Fruit fly (Drosophila melanogaster): Measurements from ENCODE around the gene Adhr.

The Adhr gene

DNA sequence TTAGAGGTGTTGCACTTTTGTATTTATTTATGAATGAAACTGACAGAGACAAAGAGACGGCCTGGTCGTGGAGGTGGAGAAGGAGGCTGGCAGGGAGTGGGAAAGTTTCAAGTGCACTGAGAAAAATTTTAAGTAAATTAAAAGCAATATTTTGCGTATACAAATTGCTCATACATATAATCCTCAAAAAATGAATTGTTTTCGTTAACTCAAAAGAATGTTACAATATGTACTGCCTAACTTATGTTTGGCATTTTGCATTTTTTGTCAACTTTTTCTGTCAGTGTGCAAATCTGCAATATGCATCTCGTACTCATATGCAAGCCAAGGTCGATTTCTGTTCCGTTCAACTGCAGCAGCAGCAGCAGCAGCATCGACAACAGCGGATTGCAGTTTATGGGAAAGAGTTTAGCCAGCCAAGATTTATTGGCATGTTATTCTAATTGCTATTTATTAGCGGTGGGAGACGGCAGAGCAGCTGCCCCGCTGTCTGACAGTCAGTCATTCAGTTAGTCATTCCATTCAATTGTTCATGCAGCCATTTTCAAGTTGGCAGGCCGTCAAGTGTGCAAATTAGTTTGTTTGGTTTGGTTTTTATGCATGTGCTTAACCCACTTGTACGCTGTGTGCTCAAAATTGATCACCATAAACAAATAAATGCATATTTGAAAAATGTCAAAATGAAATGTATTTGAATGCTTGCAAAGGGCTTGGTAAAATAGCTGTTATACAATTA is 15.8 kb downstream of the Adhr start (continued):
- no peak for TF ChIP-seq Dp (GFP tag; optimal IDR thresholded peaks at IDR 0.05)
- no peak for TF ChIP-seq Hey (tag; optimal IDR thresholded peaks at IDR 0.05)
- no peak for TF ChIP-seq CG4282 (GFP tag; optimal IDR thresholded peaks at IDR 0.05)
- no peak for TF ChIP-seq pnt (GFP tag; optimal IDR thresholded peaks at IDR 0.05)
- no peak for TF ChIP-seq Myb (GFP tag; optimal IDR thresholded peaks at IDR 0.05)
- TF ChIP-seq sqz (GFP tag; optimal IDR thresholded peaks at IDR 0.05) = no peak
- no peak for TF ChIP-seq nom (GFP tag; optimal IDR thresholded peaks at IDR 0.05)
- no peak for TF ChIP-seq hbn (GFP tag; IDR thresholded peaks at IDR 0.05; ENCODE audit: partially characterized antibody)
- no peak for TF ChIP-seq wdn (GFP tag; IDR thresholded peaks at IDR 0.05)
- TF ChIP-seq CG18262 (tag; optimal IDR thresholded peaks at IDR 0.05) = peak; percentile 1
- no peak for TF ChIP-seq lilli (GFP tag; optimal IDR thresholded peaks at IDR 0.05)
- no peak for TF ChIP-seq CG11093 (GFP tag; IDR thresholded peaks at IDR 0.05)
- TF ChIP-seq bab2 (GFP tag; optimal IDR thresholded peaks at IDR 0.05) = no peak
- no peak for TF ChIP-seq MTF-1 (GFP tag; optimal IDR thresholded peaks at IDR 0.05; ENCODE audit: borderline replicate concordance)
- peak; percentile 54; the same call in 1 of the 3 replicates for TF ChIP-seq zfh1 (GFP tag; IDR thresholded peaks at IDR 0.05)
- peak; percentile 5 for TF ChIP-seq tin (GFP tag; optimal IDR thresholded peaks at IDR 0.05)
- TF ChIP-seq Meics (GFP tag; optimal IDR thresholded peaks at IDR 0.05) = no peak
- TF ChIP-seq CG5180 (GFP tag; optimal IDR thresholded peaks at IDR 0.05) = no peak
- no peak for TF ChIP-seq Blimp-1 (GFP tag; optimal IDR thresholded peaks at IDR 0.05)
- no peak for TF ChIP-seq Dip2 (GFP tag; IDR thresholded peaks at IDR 0.05)
- no peak for TF ChIP-seq CG10654 (GFP tag; optimal IDR thresholded peaks at IDR 0.05)
- TF ChIP-seq CG18599 (GFP tag; optimal IDR thresholded peaks at IDR 0.05) = no peak
- peak; percentile 53 for TF ChIP-seq Sox102F (GFP tag; optimal IDR thresholded peaks at IDR 0.05)
- TF ChIP-seq CG3995 (GFP tag; optimal IDR thresholded peaks at IDR 0.05) = no peak
- TF ChIP-seq CG34224 (GFP tag; IDR thresholded peaks at IDR 0.05; ENCODE audit: partially characterized antibody) = no peak
- TF ChIP-seq dysf (GFP tag; IDR thresholded peaks at IDR 0.05) = 0 out of 3 replicates have a peak, but pooled peaks have one; percentile 29
- no peak for TF ChIP-seq cato (GFP tag; optimal IDR thresholded peaks at IDR 0.05; ENCODE audit: borderline replicate concordance)
- TF ChIP-seq sim (GFP tag; IDR thresholded peaks at IDR 0.05) = no peak
- TF ChIP-seq sens-2 (GFP tag; IDR thresholded peaks at IDR 0.05) = 0 out of 2 replicates have a peak, but pooled peaks have one; percentile 18
- TF ChIP-seq Doc2 (GFP tag; IDR thresholded peaks at IDR 0.05) = no peak
- no peak for TF ChIP-seq CG4707 (GFP tag; optimal IDR thresholded peaks at IDR 0.05)
- no peak for TF ChIP-seq CG2875 (GFP tag; optimal IDR thresholded peaks at IDR 0.05)
- no peak for TF ChIP-seq GATAe (GFP tag; conservative IDR thresholded peaks at IDR 0.05)
- TF ChIP-seq HmgZ (tag; optimal IDR thresholded peaks at IDR 0.05) = no peak
- no peak for TF ChIP-seq NFAT (GFP tag; IDR thresholded peaks at IDR 0.05)
- TF ChIP-seq C15 (GFP tag; IDR thresholded peaks at IDR 0.05) = no peak
- peak; percentile 34 for TF ChIP-seq phol (tag; optimal IDR thresholded peaks at IDR 0.05)
- TF ChIP-seq CG8924 (tag; optimal IDR thresholded peaks at IDR 0.05) = no peak
- TF ChIP-seq zf30C (GFP tag; optimal IDR thresholded peaks at IDR 0.05) = no peak
- TF ChIP-seq CG33213 (GFP tag; optimal IDR thresholded peaks at IDR 0.05) = no peak
- peak; percentile 26 for TF ChIP-seq CG2712 (tag; optimal IDR thresholded peaks at IDR 0.05)
- peak; percentile 31; the same call in 1 of the 2 replicates for TF ChIP-seq Xrp1 (GFP tag; IDR thresholded peaks at IDR 0.05)
- no peak for TF ChIP-seq CG12104 (GFP tag; optimal IDR thresholded peaks at IDR 0.05)
- TF ChIP-seq cas (GFP tag; IDR thresholded peaks at IDR 0.05) = no peak
- no peak for TF ChIP-seq CG8089 (GFP tag; optimal IDR thresholded peaks at IDR 0.05)
- TF ChIP-seq nau (GFP tag; optimal IDR thresholded peaks at IDR 0.05) = no peak
- TF ChIP-seq Lpt (GFP tag; optimal IDR thresholded peaks at IDR 0.05) = no peak
- TF ChIP-seq tna (GFP tag; IDR thresholded peaks at IDR 0.05; ENCODE audit: partially characterized antibody) = no peak
- no peak for TF ChIP-seq CG14860 (GFP tag; IDR thresholded peaks at IDR 0.05; ENCODE audit: partially characterized antibody)
